Worm (Caenorhabditis elegans) whole organism, dauer: ENCODE data around the gene dach-1.

Experiments
- unc-62 ChIP-seq: sonication (generic microtip); optimal IDR thresholded peaks from 2 replicates; lab custom pipeline; 2017; ENCODE audit warnings: missing biosample characterization, missing genetic modification reagents, missing genetic modification characterization

The dach-1 gene

DNA sequence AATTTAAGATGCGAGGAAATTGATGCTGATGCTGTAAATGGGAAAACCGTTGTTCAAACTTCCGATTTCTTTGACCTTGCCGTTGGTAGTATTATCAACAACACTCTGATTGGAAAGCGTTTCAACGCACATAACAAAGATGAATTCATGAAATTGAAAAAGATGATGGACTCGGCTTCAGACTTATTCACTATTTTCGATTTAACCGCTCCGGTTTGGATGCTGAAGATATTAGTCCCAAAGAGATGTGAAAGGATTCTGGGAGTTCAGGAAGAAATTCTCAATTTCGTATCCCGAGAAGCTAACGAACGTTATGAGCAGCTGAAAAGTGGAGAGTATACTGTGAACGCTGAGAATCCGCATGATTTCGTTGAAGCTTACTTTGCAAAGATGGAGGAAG, 6.5 kb upstream of the dach-1 start:
- no peak for TF ChIP-seq unc-62 (GFP tag; lab: Kevin White, UChicago)

DNA sequence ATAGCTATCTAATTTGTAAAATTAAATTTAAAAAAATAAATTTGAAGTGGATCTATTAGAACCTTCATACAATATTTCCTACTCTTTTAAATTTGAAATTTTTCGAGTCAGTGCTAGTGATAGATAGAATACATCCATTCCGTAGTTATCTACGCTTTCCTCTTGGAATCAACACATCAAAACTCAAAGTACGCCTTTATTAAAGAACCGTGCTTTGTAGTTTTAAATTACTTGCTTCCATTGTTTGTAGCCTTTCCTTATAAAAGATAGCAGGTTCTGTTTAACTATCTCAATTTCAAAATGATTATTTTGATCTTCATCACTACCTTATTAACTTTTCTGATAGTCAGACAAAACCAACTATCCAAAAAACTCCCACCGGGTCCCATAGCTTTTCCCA, 4.8 kb upstream of the dach-1 start, which contains the start of gene cyp-35B3:
Gene cyp-35B3, plus strand, starts transcription at position 301 of the 400 bp plus-strand sequence.
- TF ChIP-seq unc-62 (GFP tag; lab: Kevin White, UChicago), result no peak

DNA sequence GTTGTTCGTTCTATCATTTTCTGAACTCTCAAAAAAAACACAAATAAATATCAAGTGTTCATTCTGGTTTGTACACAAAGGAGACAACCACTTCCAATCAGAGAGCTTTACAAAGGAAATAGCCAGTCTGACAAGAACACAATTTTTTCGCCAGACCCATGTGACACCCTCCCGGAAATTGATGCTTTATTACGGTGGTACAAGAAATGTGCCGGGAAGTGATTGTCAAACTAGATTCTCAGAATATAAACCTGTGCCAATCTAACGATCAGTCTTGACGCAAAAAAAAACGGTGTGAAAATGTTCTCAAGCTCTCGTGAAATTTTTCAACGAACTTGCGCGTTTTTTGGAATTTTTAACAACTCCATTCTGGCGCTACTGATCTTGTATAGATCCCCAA, 3.9 kb downstream of the dach-1 start, which contains the start of gene str-247:
Gene str-247, plus strand, starts transcription at position 301 of the 400 bp plus-strand sequence.
- no peak for TF ChIP-seq unc-62 (GFP tag; lab: Kevin White, UChicago)

DNA sequence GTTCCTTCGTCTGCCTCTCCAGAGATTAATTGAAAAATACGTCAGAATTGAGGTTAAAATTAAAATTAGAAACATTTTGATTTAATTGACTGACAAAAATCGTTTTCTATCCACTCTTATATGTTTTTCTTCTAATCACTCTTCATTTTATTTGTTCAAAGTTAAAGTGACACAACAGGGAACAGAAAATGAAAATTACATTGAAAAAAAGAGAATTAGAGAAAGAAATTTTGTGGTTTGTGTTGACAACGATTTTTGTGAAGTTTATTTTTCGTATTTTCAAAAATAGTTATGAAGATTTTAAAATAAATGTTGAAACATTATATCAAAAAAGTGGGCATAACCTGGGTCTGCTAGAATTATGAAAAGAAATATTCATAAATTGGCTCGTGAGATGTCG, 7.8 kb downstream of the dach-1 start, which contains the start of gene cyp-34A5:
Gene cyp-34A5, minus strand, starts transcription at position 101 of the 400 bp plus-strand sequence.
- TF ChIP-seq unc-62 (GFP tag; lab: Kevin White, UChicago), result no peak

DNA sequence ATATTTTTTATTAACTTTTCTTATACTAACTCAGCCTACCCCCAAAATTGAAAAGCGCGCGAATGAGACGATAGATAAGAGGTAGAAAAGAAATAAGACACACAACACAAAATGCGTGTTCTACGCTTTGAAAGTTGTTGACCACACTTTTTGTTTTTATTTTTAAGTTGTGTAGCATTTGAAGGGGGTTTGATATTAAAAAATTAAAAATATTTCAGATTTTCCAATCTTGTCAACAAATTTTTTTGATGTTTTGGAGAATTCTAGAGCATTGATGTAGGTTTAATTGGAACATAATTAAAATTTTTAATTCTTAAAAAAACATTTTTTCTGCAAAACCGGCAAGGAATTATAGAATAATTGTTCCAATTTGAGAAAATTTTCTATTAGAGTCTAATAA, 11.4 kb downstream of the dach-1 start, which contains the start of gene cyp-34A6:
Gene cyp-34A6, minus strand, starts transcription at position 101 of the 400 bp plus-strand sequence.
- no peak for TF ChIP-seq unc-62 (GFP tag; lab: Kevin White, UChicago)

DNA sequence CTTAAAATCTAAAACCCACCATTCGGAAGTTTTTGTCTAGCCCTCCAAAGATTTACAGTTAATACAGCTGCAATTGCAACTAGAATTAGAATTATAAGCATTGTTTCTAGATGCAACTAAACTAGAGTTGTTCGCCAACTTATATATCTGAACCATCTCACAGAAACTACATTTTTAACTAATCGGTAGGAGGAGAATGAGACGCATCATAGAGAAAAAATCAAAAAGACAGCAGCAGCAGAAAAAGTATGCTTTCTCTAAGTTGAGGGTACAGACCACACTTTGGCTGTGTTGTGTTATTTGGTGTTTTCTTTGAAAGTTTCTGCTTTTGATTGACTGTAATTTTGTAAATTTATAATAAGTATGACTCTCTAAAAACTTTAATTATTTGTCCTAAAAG, 13.9 kb downstream of the dach-1 start, which contains the start of gene cyp-34A7:
Gene cyp-34A7, minus strand, starts transcription at position 101 of the 400 bp plus-strand sequence.
- no peak for TF ChIP-seq unc-62 (GFP tag; lab: Kevin White, UChicago)

DNA sequence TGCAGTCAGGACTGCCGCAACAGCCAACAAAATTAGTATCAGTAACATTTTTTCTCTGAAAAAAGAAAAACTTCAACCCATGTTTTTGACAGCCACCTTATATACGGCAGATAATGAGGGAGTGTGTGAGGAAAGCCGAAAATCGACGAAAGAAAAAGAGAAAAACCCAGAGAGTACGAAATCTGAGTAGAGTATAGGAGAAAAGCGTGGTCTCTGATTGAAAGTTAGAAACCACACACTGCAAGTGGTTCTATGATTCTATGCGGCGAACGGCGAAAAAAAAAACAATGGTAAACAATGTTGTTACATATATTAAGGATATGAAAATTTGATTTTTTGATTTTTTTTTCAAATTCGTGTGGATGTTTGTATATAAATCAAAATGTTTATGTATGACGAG, 17.9 kb downstream of the dach-1 start, which contains the start of gene cyp-34A8:
Gene cyp-34A8, minus strand, starts transcription at position 62 of the 400 bp plus-strand sequence.
- no peak for TF ChIP-seq unc-62 (GFP tag; lab: Kevin White, UChicago)

DNA sequence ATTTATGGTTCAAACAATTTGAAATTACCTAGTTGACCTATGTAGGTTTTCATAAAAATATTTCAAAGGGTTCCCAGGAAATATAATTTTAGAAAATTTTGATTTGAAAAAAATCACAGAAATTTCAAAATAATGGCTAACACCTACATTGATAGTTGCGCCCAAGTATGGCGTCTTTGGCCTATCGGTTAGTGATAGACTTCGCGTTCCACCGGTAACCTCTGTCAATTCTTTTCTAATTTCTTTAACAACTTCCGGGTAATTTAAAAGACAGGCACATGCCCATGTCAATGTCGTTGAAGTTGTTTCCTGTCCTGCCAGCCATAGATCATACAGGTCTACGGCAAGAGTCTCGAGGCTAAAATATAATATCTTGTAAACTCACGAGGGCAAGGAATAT, 19.1 kb downstream of the dach-1 start:
- no peak for TF ChIP-seq unc-62 (GFP tag; lab: Kevin White, UChicago)

DNA sequence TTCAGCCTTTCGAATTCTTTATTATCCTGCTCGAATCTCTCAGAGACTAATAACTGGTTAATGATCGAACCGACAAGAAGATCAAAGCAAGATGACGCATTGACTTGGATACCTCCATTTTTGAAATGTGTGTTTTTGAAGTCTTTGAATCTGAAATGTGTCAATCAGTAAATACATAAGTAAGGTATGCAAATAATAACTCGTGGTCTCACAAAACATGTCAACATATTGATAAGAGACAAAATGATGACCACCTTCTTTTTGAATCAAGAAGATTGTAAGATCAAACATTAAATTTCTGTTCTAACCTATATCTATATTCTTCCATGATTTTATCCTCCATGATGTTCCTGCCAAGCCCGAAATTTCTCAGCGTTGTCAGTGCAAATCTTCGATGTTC, 19.8 kb downstream of the dach-1 start:
- no peak for TF ChIP-seq unc-62 (GFP tag; lab: Kevin White, UChicago)

DNA sequence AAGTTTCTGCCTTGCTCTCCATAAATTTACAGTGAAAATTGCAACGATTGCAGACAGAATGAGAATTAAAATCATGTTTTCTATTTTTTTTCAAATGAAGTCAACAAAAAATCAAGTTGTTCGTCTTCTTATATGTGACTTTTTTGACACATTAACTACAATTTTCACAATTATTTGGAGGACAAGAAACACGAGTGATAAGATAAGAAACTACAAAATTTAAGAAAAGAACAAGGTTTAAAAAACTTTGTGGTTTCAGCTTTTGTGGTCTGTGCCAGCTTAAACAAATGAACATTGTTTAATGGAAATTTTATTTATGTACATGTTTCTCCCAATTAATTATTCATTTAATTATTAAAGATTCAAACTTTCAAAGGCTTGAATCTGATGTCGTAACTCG, 20.6 kb downstream of the dach-1 start, which contains the start of gene cyp-34A9:
Gene cyp-34A9, minus strand, starts transcription at position 131 of the 400 bp plus-strand sequence.
- no peak for TF ChIP-seq unc-62 (GFP tag; lab: Kevin White, UChicago)

DNA sequence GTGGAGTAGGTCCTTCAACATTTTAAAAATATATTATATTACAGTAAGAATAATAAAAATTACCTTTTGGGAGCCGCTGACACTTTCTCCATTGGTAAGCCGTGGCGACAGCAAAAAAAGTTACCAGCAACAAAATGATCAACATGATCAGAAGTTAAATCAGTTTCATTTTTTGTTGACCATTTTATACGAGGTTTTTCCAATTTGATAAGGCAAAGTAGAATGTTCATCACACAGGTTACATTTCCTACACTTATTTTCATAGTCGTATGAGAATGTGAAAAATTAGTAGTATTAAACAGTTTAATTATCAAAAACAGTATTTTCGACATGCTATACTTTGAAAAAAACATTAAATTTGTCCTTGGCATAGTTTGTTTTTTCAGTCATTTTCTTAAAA, 23.0 kb downstream of the dach-1 start, which contains the start of gene cyp-34A10:
Gene cyp-34A10, minus strand, starts transcription at position 146 of the 400 bp plus-strand sequence.
- TF ChIP-seq unc-62 (GFP tag; lab: Kevin White, UChicago), result no peak

DNA sequence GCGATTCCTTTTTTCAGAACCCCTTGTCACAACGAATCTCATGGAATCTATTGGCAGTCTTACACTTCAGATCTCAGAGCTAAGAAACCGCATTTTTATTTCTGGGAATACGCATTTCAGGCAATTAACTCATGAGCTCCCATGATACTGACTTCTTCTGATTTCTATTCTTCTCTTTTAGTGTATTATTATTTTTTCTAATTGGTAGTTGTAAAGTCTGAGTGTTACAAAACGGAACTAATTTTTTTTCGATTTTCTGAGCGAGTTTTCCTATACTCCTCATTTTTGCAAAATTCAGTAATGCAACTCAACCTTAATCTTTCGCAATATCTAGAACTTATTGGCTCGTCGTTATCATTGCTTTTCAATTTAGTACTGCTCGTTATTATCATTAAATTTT, 24.5 kb downstream of the dach-1 start, which contains the start of gene str-82:
Gene str-82, plus strand, starts transcription at position 301 of the 400 bp plus-strand sequence.
- no peak for TF ChIP-seq unc-62 (GFP tag; lab: Kevin White, UChicago)

DNA sequence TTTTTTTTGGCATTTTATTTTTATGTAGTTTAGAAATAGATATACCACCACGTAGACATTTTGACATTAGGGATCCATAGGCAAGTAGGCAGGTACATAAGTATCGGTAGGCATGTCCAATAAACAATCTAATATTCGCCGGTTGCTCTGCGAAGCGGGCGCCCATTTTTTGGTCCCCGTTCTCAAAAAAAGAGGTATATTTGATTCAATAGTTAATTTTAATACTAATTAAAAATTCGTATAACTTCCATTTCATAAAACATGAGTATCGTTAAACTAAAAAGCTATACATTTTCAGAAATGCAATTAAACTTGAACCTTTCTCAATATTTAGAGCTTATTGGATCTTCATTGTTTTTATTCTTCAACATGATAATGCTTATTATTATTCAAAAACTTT, 27.1 kb downstream of the dach-1 start, which contains the start of gene str-83:
Gene str-83, plus strand, starts transcription at position 301 of the 400 bp plus-strand sequence.
- no peak for TF ChIP-seq unc-62 (GFP tag; lab: Kevin White, UChicago)

DNA sequence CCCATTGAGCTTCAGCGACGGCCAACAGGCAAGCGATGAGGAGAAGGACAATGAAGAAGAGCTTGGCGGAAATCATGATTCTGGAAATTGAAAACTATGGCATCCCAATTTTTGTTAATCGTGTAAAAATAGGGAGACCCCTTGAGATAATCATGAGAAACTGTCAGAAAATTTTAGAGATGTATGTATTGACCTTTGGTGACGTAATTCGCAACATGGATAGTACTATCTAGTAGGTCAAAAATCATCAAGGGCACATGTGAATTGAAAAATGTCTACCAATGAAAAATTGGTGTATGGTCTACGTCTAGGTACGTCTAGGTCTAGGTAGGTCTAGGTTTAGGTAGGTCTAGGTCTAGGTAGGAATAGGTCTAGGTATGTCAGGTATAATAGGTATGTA, 29.2 kb downstream of the dach-1 start, which contains the start of gene nlp-34:
Gene nlp-34, minus strand, starts transcription at position 82 of the 400 bp plus-strand sequence.
- no peak for TF ChIP-seq unc-62 (GFP tag; lab: Kevin White, UChicago)

DNA sequence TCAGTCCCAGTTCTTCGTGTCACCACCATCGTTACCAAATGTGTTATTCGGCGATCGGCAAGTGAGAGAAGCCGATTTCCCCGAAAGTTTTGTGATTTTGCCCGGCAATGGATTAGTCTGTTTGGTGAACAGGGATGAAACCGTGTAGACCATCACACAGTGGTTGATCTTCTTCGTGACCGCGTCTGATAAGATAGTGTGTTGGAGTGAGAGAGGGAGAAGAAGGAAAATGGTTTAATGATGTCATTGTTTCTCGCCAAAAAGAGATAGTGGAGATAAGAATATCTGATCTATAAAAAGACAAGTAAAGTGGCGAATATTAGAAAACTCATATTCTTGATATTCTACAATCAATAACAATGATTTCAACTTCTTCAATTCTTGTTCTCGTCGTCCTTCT, 30.0 kb downstream of the dach-1 start, which contains the start of gene nlp-31:
Gene nlp-31, plus strand, starts transcription at position 237 of the 400 bp plus-strand sequence.
- no peak for TF ChIP-seq unc-62 (GFP tag; lab: Kevin White, UChicago)

DNA sequence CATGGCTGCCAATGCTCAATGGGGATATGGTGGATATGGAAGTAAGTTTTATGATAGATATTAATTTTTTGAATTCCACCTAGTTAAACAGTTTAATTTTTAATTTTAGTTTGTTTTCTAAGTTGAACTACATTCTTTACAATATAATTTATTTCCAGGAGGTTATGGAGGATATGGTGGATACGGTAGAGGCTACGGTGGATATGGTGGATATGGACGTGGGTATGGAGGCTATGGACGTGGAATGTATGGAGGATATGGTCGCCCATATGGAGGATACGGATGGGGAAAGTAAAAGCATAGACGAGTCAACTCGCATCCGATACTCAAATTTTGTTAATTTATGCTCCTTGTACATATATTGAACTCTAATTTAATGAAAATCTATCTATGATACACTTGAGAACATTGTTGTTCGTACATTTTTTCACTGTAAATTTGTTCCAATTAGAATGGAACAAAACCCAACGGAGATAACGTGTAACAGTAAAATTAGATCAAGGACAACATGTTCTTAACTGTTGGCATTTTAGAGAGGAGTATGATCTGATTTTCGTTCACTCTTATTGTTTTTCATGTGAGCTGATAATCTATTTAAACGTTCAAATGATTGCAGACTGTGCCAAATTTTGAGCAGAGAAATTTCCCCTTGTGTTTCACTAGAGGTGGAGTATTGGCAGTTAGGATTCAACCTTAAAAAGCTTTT, 30.6 kb downstream of the dach-1 start:
- TF ChIP-seq unc-62 (GFP tag; lab: Kevin White, UChicago), result no peak
